Worm (Caenorhabditis elegans): ENCODE results near the gene sre-35.
A peak's percentile ranks its signal among the peaks of the same experiment; 100 is the strongest.

DNA sequence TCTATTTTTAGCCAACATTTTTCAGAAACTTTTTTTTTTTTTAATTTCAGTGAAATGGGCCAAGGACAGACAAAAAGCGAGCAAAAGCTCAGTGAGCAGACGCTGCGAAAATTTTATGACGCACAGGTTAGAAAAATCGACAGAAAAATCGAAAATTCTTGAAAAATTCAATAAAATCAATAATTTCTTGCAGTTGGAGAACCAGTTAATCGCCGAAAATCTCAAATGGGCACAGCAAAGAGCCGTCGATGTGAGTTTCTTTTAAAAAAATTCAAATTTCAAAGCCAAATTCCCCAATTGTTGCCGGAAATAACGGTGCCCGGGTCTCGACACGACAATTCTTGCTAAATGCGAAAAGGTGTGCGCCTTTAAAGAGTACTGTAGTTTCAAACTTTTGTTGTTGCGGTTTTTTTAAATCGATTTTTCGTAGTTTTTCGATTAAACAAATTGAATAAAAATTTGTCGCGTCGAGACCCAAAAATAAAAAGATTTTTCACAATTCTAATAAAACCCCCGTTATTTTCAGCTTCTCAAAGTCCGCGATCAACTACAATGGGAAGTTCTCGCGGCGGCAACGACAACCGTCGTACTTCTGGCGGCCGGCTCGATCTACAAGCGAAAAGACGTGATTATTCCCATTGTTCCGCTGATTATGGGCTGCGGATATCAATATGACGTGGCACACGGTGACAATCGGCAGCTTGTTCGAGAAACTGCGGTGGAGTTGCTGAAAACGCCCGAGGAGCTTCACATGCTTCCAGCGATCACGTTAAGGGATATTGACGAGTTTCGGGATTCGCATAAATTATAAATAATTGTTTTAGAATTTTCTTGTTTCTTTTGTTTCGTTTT lies 8.2 kb upstream of the sre-35 start, which contains the start of gene tag-280:
- no peak for TF ChIP-seq F49E8.2 (tag; optimal IDR thresholded peaks at IDR 0.05; ENCODE audit: borderline replicate concordance)
- no peak for TF ChIP-seq lin-39 (tag; optimal IDR thresholded peaks at IDR 0.05)
- TF ChIP-seq jun-1 (tag; optimal IDR thresholded peaks at IDR 0.05), result no peak
- no peak for TF ChIP-seq pqm-1 (tag; optimal IDR thresholded peaks at IDR 0.05)
- TF ChIP-seq lin-13 (GFP tag; optimal IDR thresholded peaks at IDR 0.05), result no peak
- TF ChIP-seq nhr-102 (tag; optimal IDR thresholded peaks at IDR 0.05), result no peak
- TF ChIP-seq unc-62 (GFP tag; optimal IDR thresholded peaks at IDR 0.05 in 1 of 2), result peak in 1 of 2 experiments; percentile 74
- TF ChIP-seq unc-62 (tag; optimal IDR thresholded peaks at IDR 0.05), result no peak
- no peak for TF ChIP-seq madf-9 (GFP tag; conservative IDR thresholded peaks at IDR 0.05)
- no peak for TF ChIP-seq pha-4 (GFP tag; IDR thresholded peaks at IDR 0.05)
- no peak for TF ChIP-seq pha-4 (tag; optimal IDR thresholded peaks at IDR 0.05)
- no peak for TF ChIP-seq egl-27 (tag; optimal IDR thresholded peaks at IDR 0.05)
- TF ChIP-seq egl-43 (GFP tag; IDR thresholded peaks at IDR 0.05), result no peak
- no peak for TF ChIP-seq ztf-11 (tag; optimal IDR thresholded peaks at IDR 0.05)
- no peak for TF ChIP-seq ceh-82 (tag; optimal IDR thresholded peaks at IDR 0.05)
- no peak for TF ChIP-seq ceh-28 (tag; optimal IDR thresholded peaks at IDR 0.05)

All from whole organism, L4 larva.